Worm (Caenorhabditis elegans) whole organism, L4 larva: ENCODE results near the gene C02E7.10.

Source experiments
- aly-2 ChIP-seq: sonication (generic microtip); optimal IDR thresholded peaks from 2 replicates; lab custom pipeline; 2018; ENCODE audit warnings: missing biosample characterization, missing genetic modification characterization
- ama-1 ChIP-seq: fragments of 150-350 bp; optimal IDR thresholded peaks from 2 replicates; lab custom pipeline; 2014; ENCODE audit warnings: inconsistent platforms, mixed read lengths
- ceh-32 ChIP-seq: sonication (generic microtip); optimal IDR thresholded peaks from 2 replicates; lab custom pipeline; 2016; ENCODE audit warnings: mild to moderate bottlenecking, missing genetic modification characterization, missing compliant biosample characterization; ENCODE audit not compliant: poor library complexity
- nhr-11 ChIP-seq: fragments of 150-350 bp; optimal IDR thresholded peaks from 2 replicates; lab custom pipeline; 2014; ENCODE audit warnings: missing biosample characterization, missing genetic modification characterization
- nhr-42 ChIP-seq: fragments of 200-800 bp; sonication (Bioruptor generic); IDR thresholded peaks from 2 replicates; pipeline ENCODE4 v1.3.6; 2022; ENCODE audit warnings: missing genetic modification characterization, missing compliant biosample characterization
- pha-4 ChIP-seq, 2 experiments: fragments of 150-350 bp in 1 of 2; fragments of 200-800 bp in 1 of 2; sonication (Bioruptor generic) in 1 of 2; IDR thresholded peaks in 1 of 2; optimal IDR thresholded peaks in 1 of 2; 2 replicates each; pipeline versions ENCODE4 v1.3.6 to Lab custom; 2014 to 2022; ENCODE audit warnings: missing genetic modification characterization in 2 of 2, missing genetic modification reagents in 2 of 2, missing biosample characterization in 1 of 2, missing compliant biosample characterization in 1 of 2
- rbr-2 ChIP-seq: sonication (generic microtip); optimal IDR thresholded peaks from 2 replicates; lab custom pipeline; 2016; ENCODE audit warnings: missing genotype, missing genetic modification characterization, missing compliant biosample characterization
- snpc-4 ChIP-seq: fragments of 150-350 bp; optimal IDR thresholded peaks from 2 replicates; lab custom pipeline; 2014; ENCODE audit warnings: missing biosample characterization, missing genetic modification characterization
- tag-97 ChIP-seq: fragments of 200-800 bp; sonication (Bioruptor generic); IDR thresholded peaks from 2 replicates; pipeline ENCODE4 v1.3.6; 2022; ENCODE audit warnings: missing genetic modification characterization, missing compliant biosample characterization
- unc-39 ChIP-seq: sonication (generic microtip); optimal IDR thresholded peaks from 2 replicates; lab custom pipeline; 2017; ENCODE audit warnings: missing biosample characterization, missing genetic modification characterization
- zag-1 ChIP-seq: fragments of 150-350 bp; optimal IDR thresholded peaks from 2 replicates; lab custom pipeline; 2014; ENCODE audit warnings: missing biosample characterization, missing genetic modification characterization
- zfp-3 ChIP-seq: fragments of 200-800 bp; sonication (Bioruptor generic); conservative IDR thresholded peaks from 2 replicates; pipeline ENCODE4 v1.3.6; 2022; ENCODE audit warnings: missing genetic modification reagents, missing genetic modification characterization, missing compliant biosample characterization

- no peak for TF ChIP-seq ama-1 (lab: Kevin White, UChicago)
- TF ChIP-seq rbr-2: no peak
- TF ChIP-seq snpc-4 (tag; lab: Kevin White, UChicago): no peak
- no peak for TF ChIP-seq aly-2 (tag; lab: Kevin White, UChicago)
- no peak for TF ChIP-seq pha-4 (GFP tag; IDR thresholded peaks at IDR 0.05; lab: Robert Waterston, UW)
- TF ChIP-seq pha-4 (tag; optimal IDR thresholded peaks at IDR 0.05; lab: Kevin White, UChicago): no peak
- TF ChIP-seq tag-97 (GFP tag; lab: Robert Waterston, UW): no peak
- no peak for TF ChIP-seq nhr-42 (GFP tag; lab: Robert Waterston, UW)
- TF ChIP-seq zfp-3 (GFP tag; lab: Robert Waterston, UW): no peak
- TF ChIP-seq ceh-32 (tag; lab: Kevin White, UChicago): no peak
- no peak for TF ChIP-seq zag-1 (tag; lab: Kevin White, UChicago)
- no peak for TF ChIP-seq unc-39 (tag; lab: Kevin White, UChicago)
- TF ChIP-seq nhr-11 (tag; lab: Kevin White, UChicago): no peak
These were observed 2.3 kb upstream of the C02E7.10 start for ce11 chrV:4935096-4935495.
